Worm (Caenorhabditis elegans): ENCODE measurements around the gene K03B4.1.

DNA sequence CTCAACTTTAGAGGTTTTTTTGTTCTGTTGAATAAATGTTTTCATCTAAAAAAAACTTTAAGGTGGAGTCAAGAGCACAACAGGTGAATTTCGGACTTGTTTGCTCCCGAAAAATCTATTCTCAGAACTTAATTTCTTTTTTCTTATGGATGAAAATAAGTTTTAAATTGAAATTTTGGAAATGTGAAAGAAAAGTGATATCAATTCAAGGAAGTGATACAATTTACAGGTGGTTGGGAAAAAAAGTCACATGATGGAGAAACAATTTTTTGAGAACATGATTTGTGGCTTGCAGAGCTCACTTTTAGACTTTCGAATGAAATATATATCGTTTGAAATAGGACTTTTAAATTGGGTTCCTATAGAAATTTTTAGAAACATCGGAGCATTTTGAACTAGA, 18.5 kb downstream of the K03B4.1 start:
- no peak for TF ChIP-seq Y55F3AM.14 (GFP tag; optimal IDR thresholded peaks at IDR 0.05)
- TF ChIP-seq nhr-6 (tag; optimal IDR thresholded peaks at IDR 0.05), result no peak
- no peak for TF ChIP-seq R02D3.7 (tag; optimal IDR thresholded peaks at IDR 0.05)
- TF ChIP-seq unc-55 (GFP tag; optimal IDR thresholded peaks at IDR 0.05), result no peak
- no peak for TF ChIP-seq unc-39 (tag; optimal IDR thresholded peaks at IDR 0.05)
- no peak for TF ChIP-seq aly-2 (tag; optimal IDR thresholded peaks at IDR 0.05)
- no peak for TF ChIP-seq ceh-16 (tag; optimal IDR thresholded peaks at IDR 0.05)
- TF ChIP-seq ceh-82 (tag; optimal IDR thresholded peaks at IDR 0.05), result no peak
- TF ChIP-seq gmeb-1 (tag; optimal IDR thresholded peaks at IDR 0.05), result no peak
